Fruit fly (Drosophila melanogaster) whole organism, embryonic: ENCODE results near the gene CG15196.

Source experiments
- Ada2b ChIP-seq: fragments of 200-800 bp; sonication (Bioruptor generic); IDR thresholded peaks from 2 replicates; pipeline ENCODE4 v1.3.6; 2022; ENCODE audit warnings: missing biosample characterization, missing genetic modification characterization
- Asciz ChIP-seq: fragments of 200-800 bp; sonication (Bioruptor generic); optimal IDR thresholded peaks from 2 replicates; lab custom pipeline; 2017; ENCODE audit warnings: missing biosample characterization, mild to moderate bottlenecking, missing genetic modification characterization, missing genetic modification reagents
- BtbVII ChIP-seq: fragments of 200-800 bp; sonication (Bioruptor generic); optimal IDR thresholded peaks from 3 replicates; lab custom pipeline; 2017; ENCODE audit warnings: missing biosample characterization, mild to moderate bottlenecking, missing genetic modification characterization
- CG10147 ChIP-seq: fragments of 200-800 bp; sonication (Bioruptor generic); optimal IDR thresholded peaks from 2 replicates; lab custom pipeline; 2019; ENCODE audit warnings: missing biosample characterization, mild to moderate bottlenecking, missing genetic modification characterization, moderate library complexity
- CG10431 ChIP-seq: fragments of 200-800 bp; sonication (Bioruptor generic); optimal IDR thresholded peaks from 3 replicates; lab custom pipeline; 2018; ENCODE audit warnings: missing biosample characterization, mild to moderate bottlenecking, missing genetic modification characterization
- CG10654 ChIP-seq: fragments of 200-800 bp; sonication (Bioruptor generic); optimal IDR thresholded peaks from 2 replicates; lab custom pipeline; 2016; ENCODE audit warnings: missing biosample characterization, missing genetic modification characterization
- CG11085 ChIP-seq: fragments of 200-800 bp; sonication (Bioruptor generic); IDR thresholded peaks from 2 replicates; pipeline ENCODE4 v1.3.6; 2022; ENCODE audit warnings: missing biosample characterization, missing genetic modification characterization
- CG11398 ChIP-seq: fragments of 200-800 bp; sonication (Bioruptor generic); optimal IDR thresholded peaks from 2 replicates; lab custom pipeline; 2016; ENCODE audit warnings: missing biosample characterization, missing genetic modification characterization
- CG12659 ChIP-seq: fragments of 200-800 bp; sonication (Bioruptor generic); optimal IDR thresholded peaks from 3 replicates; lab custom pipeline; 2017; ENCODE audit warnings: mild to moderate bottlenecking, missing biosample characterization, missing genetic modification reagents, missing genetic modification characterization
- CG14710 ChIP-seq: fragments of 200-800 bp; sonication (Bioruptor generic); optimal IDR thresholded peaks from 3 replicates; lab custom pipeline; 2019; ENCODE audit warnings: missing biosample characterization, mild to moderate bottlenecking, missing genetic modification characterization, moderate library complexity
- CG14965 ChIP-seq: fragments of 200-800 bp; sonication (Bioruptor generic); optimal IDR thresholded peaks from 2 replicates; lab custom pipeline; 2016; ENCODE audit warnings: missing biosample characterization, missing genetic modification characterization, borderline replicate concordance
- CG16813 ChIP-seq: fragments of 200-800 bp; sonication (Bioruptor generic); IDR thresholded peaks from 3 replicates; pipeline ENCODE4 v1.3.6; 2022; ENCODE audit warnings: missing biosample characterization, missing genetic modification characterization; ENCODE audit not compliant: partially characterized antibody
- CG16863 ChIP-seq: fragments of 200-800 bp; sonication (Bioruptor generic); optimal IDR thresholded peaks from 3 replicates; lab custom pipeline; 2016; ENCODE audit warnings: missing biosample characterization, missing genetic modification characterization
- CG1832 ChIP-seq: fragments of 200-800 bp; sonication (Bioruptor generic); optimal IDR thresholded peaks from 2 replicates; lab custom pipeline; 2017; ENCODE audit warnings: missing biosample characterization, mild to moderate bottlenecking, missing genetic modification characterization, inconsistent platforms
- CG2129 ChIP-seq: fragments of 200-800 bp; sonication (Bioruptor generic); IDR thresholded peaks from 2 replicates; pipeline ENCODE4 v1.3.6; 2022; ENCODE audit warnings: missing biosample characterization, missing genetic modification characterization; ENCODE audit not compliant: partially characterized antibody
- CG31224 ChIP-seq: fragments of 200-800 bp; sonication (Bioruptor generic); IDR thresholded peaks from 2 replicates; pipeline ENCODE4 v1.3.6; 2022; ENCODE audit warnings: missing biosample characterization, missing genetic modification characterization
- CG32772 ChIP-seq: fragments of 200-800 bp; sonication (Bioruptor generic); IDR thresholded peaks from 2 replicates; pipeline ENCODE4 v1.3.6; 2022; ENCODE audit warnings: missing biosample characterization, missing genetic modification characterization
- CG34422 ChIP-seq: fragments of 200-800 bp; sonication (Bioruptor generic); IDR thresholded peaks from 3 replicates; pipeline ENCODE4 v1.3.6; 2022; ENCODE audit warnings: missing biosample characterization, missing genetic modification characterization
- CG4282 ChIP-seq: fragments of 200-800 bp; sonication (Bioruptor generic); optimal IDR thresholded peaks from 2 replicates; lab custom pipeline; 2016; ENCODE audit warnings: missing biosample characterization, missing genetic modification characterization
- CG4854 ChIP-seq: fragments of 200-800 bp; sonication (Bioruptor generic); optimal IDR thresholded peaks from 2 replicates; lab custom pipeline; 2016; ENCODE audit warnings: missing biosample characterization, missing genetic modification characterization, inconsistent platforms
- CG6254 ChIP-seq: fragments of 200-800 bp; sonication (Bioruptor generic); optimal IDR thresholded peaks from 3 replicates; lab custom pipeline; 2017; ENCODE audit warnings: mild to moderate bottlenecking, missing biosample characterization, missing genetic modification reagents, missing genetic modification characterization
- CG7987 ChIP-seq: fragments of 200-800 bp; sonication (Bioruptor generic); optimal IDR thresholded peaks from 2 replicates; lab custom pipeline; 2018; ENCODE audit warnings: missing biosample characterization, mild to moderate bottlenecking, missing genetic modification characterization, moderate library complexity
- Deaf1 ChIP-seq: fragments of 200-800 bp; optimal IDR thresholded peaks from 3 replicates; lab custom pipeline; 2019; ENCODE audit warnings: missing biosample characterization, mild to moderate bottlenecking, missing genetic modification characterization, moderate library complexity
- Max ChIP-seq: fragments of 200-800 bp; sonication (Bioruptor generic); optimal IDR thresholded peaks from 2 replicates; lab custom pipeline; 2016; ENCODE audit warnings: missing biosample characterization, mild to moderate bottlenecking, missing genetic modification characterization
- Med ChIP-seq: fragments of 200-800 bp; sonication (Bioruptor generic); peaks from one replicate; lab custom pipeline; 2016; ENCODE audit warnings: missing biosample characterization, missing genetic modification characterization, mild to moderate bottlenecking, inconsistent platforms, moderate library complexity
- Mrtf ChIP-seq: fragments of 200-800 bp; sonication (Bioruptor generic); IDR thresholded peaks from 3 replicates; pipeline ENCODE4 v1.3.6; 2022; ENCODE audit warnings: missing biosample characterization, missing genetic modification characterization
- Nf-YB ChIP-seq: fragments of 200-800 bp; sonication (Bioruptor generic); optimal IDR thresholded peaks from 3 replicates; lab custom pipeline; 2019; ENCODE audit warnings: missing biosample characterization, mild to moderate bottlenecking, missing genetic modification characterization, moderate library complexity
- Pdp1 ChIP-seq, 2 experiments: fragments of 200-800 bp; sonication (Bioruptor generic); optimal IDR thresholded peaks; 3 replicates each; lab custom pipeline; 2016; ENCODE audit warnings: missing biosample characterization in 2 of 2, missing genetic modification characterization in 2 of 2, mild to moderate bottlenecking in 1 of 2, moderate library complexity in 1 of 2
- Side ChIP-seq: fragments of 200-800 bp; sonication (Bioruptor generic); optimal IDR thresholded peaks from 2 replicates; lab custom pipeline; 2016; ENCODE audit warnings: missing biosample characterization, missing genetic modification characterization
- Sry-δ ChIP-seq: fragments of 200-800 bp; sonication (Bioruptor generic); optimal IDR thresholded peaks from 2 replicates; lab custom pipeline; 2016; ENCODE audit warnings: missing biosample characterization, missing genetic modification characterization
- Ssrp ChIP-seq: fragments of 200-800 bp; sonication (Bioruptor generic); optimal IDR thresholded peaks from 2 replicates; lab custom pipeline; 2018; ENCODE audit warnings: missing biosample characterization, mild to moderate bottlenecking, missing genetic modification characterization, moderate library complexity
- Usf ChIP-seq: fragments of 200-800 bp; sonication (Bioruptor generic); optimal IDR thresholded peaks from 2 replicates; lab custom pipeline; 2017; ENCODE audit warnings: missing genotype, missing biosample characterization, missing genetic modification characterization
- Xbp1 ChIP-seq: fragments of 200-800 bp; sonication (Bioruptor generic); optimal IDR thresholded peaks from 3 replicates; lab custom pipeline; 2016; ENCODE audit warnings: missing biosample characterization, mild to moderate bottlenecking, missing genetic modification characterization
- abd-A ChIP-seq: fragments of 200-800 bp; sonication (Bioruptor generic); optimal IDR thresholded peaks from 3 replicates; lab custom pipeline; 2019; ENCODE audit warnings: missing biosample characterization, mild to moderate bottlenecking, missing genetic modification characterization, moderate library complexity
- ac ChIP-seq: fragments of 200-800 bp; sonication (Bioruptor generic); optimal IDR thresholded peaks from 3 replicates; lab custom pipeline; 2017; ENCODE audit warnings: missing biosample characterization, mild to moderate bottlenecking, missing genetic modification characterization
- bsh ChIP-seq, 2 experiments: fragments of 200-800 bp; sonication (Bioruptor generic); optimal IDR thresholded peaks; 2 replicates each; lab custom pipeline; 2017 to 2018; ENCODE audit warnings: mild to moderate bottlenecking in 2 of 2, missing biosample characterization in 2 of 2, missing genetic modification characterization in 2 of 2, moderate library complexity in 1 of 2
- btn ChIP-seq: fragments of 200-800 bp; sonication (Bioruptor generic); optimal IDR thresholded peaks from 2 replicates; lab custom pipeline; 2016; ENCODE audit warnings: missing biosample characterization, missing genetic modification characterization
- corto ChIP-seq: fragments of 200-800 bp; sonication (Bioruptor generic); optimal IDR thresholded peaks from 2 replicates; lab custom pipeline; 2016; ENCODE audit warnings: missing biosample characterization, mild to moderate bottlenecking, missing genetic modification characterization, moderate library complexity
- cwo ChIP-seq: fragments of 200-800 bp; sonication (Bioruptor generic); optimal IDR thresholded peaks from 3 replicates; lab custom pipeline; 2017; ENCODE audit warnings: missing biosample characterization, missing genetic modification characterization, mild to moderate bottlenecking, moderate library complexity, missing genetic modification reagents
- dmrt11E ChIP-seq: fragments of 200-800 bp; sonication (Bioruptor generic); optimal IDR thresholded peaks from 3 replicates; lab custom pipeline; 2018; ENCODE audit warnings: missing biosample characterization, mild to moderate bottlenecking, missing genetic modification characterization, moderate library complexity
- klu ChIP-seq: fragments of 200-800 bp; sonication (Bioruptor generic); IDR thresholded peaks from 2 replicates; pipeline ENCODE4 v1.3.6; 2022; ENCODE audit warnings: missing biosample characterization, missing genetic modification characterization
- nau ChIP-seq: fragments of 200-800 bp; sonication (Bioruptor generic); optimal IDR thresholded peaks from 3 replicates; lab custom pipeline; 2017; ENCODE audit warnings: missing biosample characterization, mild to moderate bottlenecking, missing genetic modification characterization, missing genetic modification reagents
- nmo ChIP-seq: fragments of 200-800 bp; sonication (Bioruptor generic); optimal IDR thresholded peaks from 2 replicates; lab custom pipeline; 2018; ENCODE audit warnings: missing biosample characterization, mild to moderate bottlenecking, missing genetic modification characterization, moderate library complexity
- psq ChIP-seq: fragments of 200-800 bp; sonication (Bioruptor generic); optimal IDR thresholded peaks from 2 replicates; lab custom pipeline; 2017; ENCODE audit warnings: missing biosample characterization, missing genetic modification characterization
- tgo ChIP-seq: fragments of 200-800 bp; sonication (Bioruptor generic); IDR thresholded peaks from 3 replicates; pipeline ENCODE4 v1.3.6; 2022; ENCODE audit warnings: missing biosample characterization, missing genetic modification characterization
- tio ChIP-seq: fragments of 200-800 bp; sonication (Bioruptor generic); optimal IDR thresholded peaks from 2 replicates; lab custom pipeline; 2017; ENCODE audit warnings: missing biosample characterization, missing genetic modification characterization, inconsistent platforms
- tup ChIP-seq: fragments of 200-800 bp; sonication (Bioruptor generic); optimal IDR thresholded peaks from 2 replicates; lab custom pipeline; 2016; ENCODE audit warnings: missing biosample characterization, mild to moderate bottlenecking, missing genetic modification characterization, moderate library complexity
- vvl ChIP-seq: fragments of 200-800 bp; sonication (Bioruptor generic); IDR thresholded peaks from 2 replicates; pipeline ENCODE4 v1.3.6; 2022; ENCODE audit warnings: missing biosample characterization, missing genetic modification characterization
- wdn ChIP-seq: fragments of 200-800 bp; sonication (Bioruptor generic); IDR thresholded peaks from 2 replicates; pipeline ENCODE4 v1.3.6; 2022; ENCODE audit warnings: missing biosample characterization, missing genetic modification characterization

Gene CG15196

DNA sequence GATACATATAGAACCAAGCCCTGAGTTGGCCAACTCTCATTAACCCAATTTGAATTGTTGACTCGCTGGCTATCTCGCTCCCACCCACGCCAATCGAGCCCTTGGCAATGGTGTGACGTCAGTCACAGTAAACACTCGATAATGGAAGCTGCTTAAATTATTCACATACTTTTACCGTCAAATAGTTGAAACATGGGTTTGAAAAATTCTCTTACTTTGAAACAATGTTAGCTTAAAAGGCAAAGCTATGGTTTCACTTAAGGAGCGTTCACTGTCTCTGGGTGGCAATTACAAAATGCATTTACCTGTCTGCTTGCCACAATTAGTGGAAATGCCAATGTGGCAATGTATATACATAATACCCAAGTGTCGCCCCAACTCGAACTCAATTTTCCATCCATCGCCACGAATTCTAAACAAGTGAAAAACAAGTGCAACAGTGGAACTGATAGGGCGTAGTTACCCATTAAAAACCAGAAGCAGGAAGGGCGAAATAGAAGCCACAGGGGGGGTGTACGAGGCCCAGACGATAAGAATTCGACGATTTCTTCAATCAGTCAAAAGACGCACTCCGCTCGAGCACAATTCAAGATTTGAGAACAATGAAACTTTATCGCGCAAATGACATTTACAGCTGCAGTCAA lies 39.9 kb downstream of the CG15196 start (continued):
- TF ChIP-seq CG10147, result peak; percentile 79
- TF ChIP-seq Usf, result peak; percentile 52
- TF ChIP-seq CG14965 (GFP tag; lab: Kevin White, UChicago), result peak; percentile 35
- TF ChIP-seq cwo (GFP tag; lab: Kevin White, UChicago), result peak; percentile 77
- peak; percentile 73 for TF ChIP-seq CG4282 (GFP tag; lab: Kevin White, UChicago)
- TF ChIP-seq abd-A (tag; lab: Kevin White, UChicago), result peak; percentile 33
- peak; percentile 86 for TF ChIP-seq tgo (GFP tag; lab: Robert Waterston, UW)
- peak; percentile 79 to 85 for TF ChIP-seq Pdp1 (GFP tag; optimal IDR thresholded peaks at IDR 0.05; lab: Kevin White, UChicago)
- TF ChIP-seq Xbp1 (GFP tag; lab: Kevin White, UChicago), result peak; percentile 83
- TF ChIP-seq BtbVII (GFP tag; lab: Kevin White, UChicago), result peak; percentile 87
- peak; percentile 52 for TF ChIP-seq CG10431 (GFP tag; lab: Kevin White, UChicago)
- TF ChIP-seq CG1832 (GFP tag; lab: Kevin White, UChicago), result no peak
- peak; percentile 49 for TF ChIP-seq Sry-δ (GFP tag; lab: Kevin White, UChicago)
- peak; percentile 73 for TF ChIP-seq nmo
- peak; percentile 68 for TF ChIP-seq wdn (GFP tag; lab: Robert Waterston, UW)
- TF ChIP-seq Ada2b (GFP tag; lab: Robert Waterston, UW), result peak; percentile 92
- TF ChIP-seq Med (GFP tag; lab: Kevin White, UChicago), result peak; percentile 98
- TF ChIP-seq dmrt11E, result peak; percentile 44
- peak; percentile 82 for TF ChIP-seq CG16863 (GFP tag; lab: Kevin White, UChicago)
- peak; percentile 75 for TF ChIP-seq tup (GFP tag; lab: Kevin White, UChicago)
- TF ChIP-seq CG2129 (GFP tag; lab: Robert Waterston, UW), result no peak
- TF ChIP-seq CG32772 (GFP tag; lab: Robert Waterston, UW), result peak; percentile 80
- peak; percentile 46 for TF ChIP-seq CG6254 (GFP tag; lab: Kevin White, UChicago)
- peak; percentile 77 for TF ChIP-seq tio
- TF ChIP-seq CG34422 (GFP tag; lab: Robert Waterston, UW), result peak; percentile 91
- TF ChIP-seq CG16813 (GFP tag; lab: Robert Waterston, UW), result no peak
- TF ChIP-seq psq, result no peak
- peak; percentile 73 for TF ChIP-seq CG7987 (GFP tag; lab: Kevin White, UChicago)
- TF ChIP-seq CG10654, result peak; percentile 69
- TF ChIP-seq CG11398 (GFP tag; lab: Kevin White, UChicago), result peak; percentile 84
- peak; percentile 68 for TF ChIP-seq btn
- TF ChIP-seq CG11085, result peak; percentile 81
- peak; percentile 85 for TF ChIP-seq Side (GFP tag; lab: Kevin White, UChicago)
- TF ChIP-seq klu (GFP tag; lab: Robert Waterston, UW), result peak; percentile 67
- TF ChIP-seq CG12659, result peak; percentile 86
- TF ChIP-seq CG31224, result peak; percentile 63
- TF ChIP-seq Ssrp, result peak; percentile 77
- TF ChIP-seq vvl, result peak; percentile 93
- peak; percentile 17 for TF ChIP-seq ac
- TF ChIP-seq Asciz (GFP tag; lab: Kevin White, UChicago), result peak; percentile 75
- peak; percentile 78 for TF ChIP-seq nau (GFP tag; lab: Kevin White, UChicago)
- TF ChIP-seq Deaf1 (tag; lab: Kevin White, UChicago), result peak; percentile 55
- TF ChIP-seq CG4854 (GFP tag; lab: Kevin White, UChicago), result peak; percentile 73
- peak; percentile 65 for TF ChIP-seq Max (GFP tag; lab: Kevin White, UChicago)
- peak; percentile 57 for TF ChIP-seq Nf-YB (GFP tag; lab: Kevin White, UChicago)
- no peak for TF ChIP-seq corto (GFP tag; lab: Kevin White, UChicago)
- TF ChIP-seq Mrtf (GFP tag; lab: Robert Waterston, UW), result peak; percentile 89
- TF ChIP-seq bsh (GFP tag; optimal IDR thresholded peaks at IDR 0.05; lab: Kevin White, UChicago), result peak in 1 of 2 experiments; percentile 84
- peak; percentile 44 for TF ChIP-seq CG14710
